Fruit fly (Drosophila melanogaster) whole organism, embryonic: ENCODE data around the gene CG43072.

Experiments
- Atf3 ChIP-seq: fragments of 200-800 bp; sonication (Bioruptor generic); optimal IDR thresholded peaks from 3 replicates; lab custom pipeline; 2016; ENCODE audit warnings: missing biosample characterization, missing genetic modification characterization
- Atf6 ChIP-seq: fragments of 200-800 bp; sonication (Bioruptor generic); IDR thresholded peaks from 2 replicates; pipeline ENCODE4 v1.3.6; 2022; ENCODE audit warnings: missing biosample characterization, missing genetic modification characterization
- BEAF-32 ChIP-seq: fragments of 200-800 bp; sonication (Bioruptor generic); optimal IDR thresholded peaks from 3 replicates; lab custom pipeline; 2017; ENCODE audit warnings: missing biosample characterization, missing genetic modification characterization, mild to moderate bottlenecking, moderate library complexity, missing genetic modification reagents
- CG10267 ChIP-seq: fragments of 200-800 bp; sonication (Bioruptor generic); optimal IDR thresholded peaks from 2 replicates; lab custom pipeline; 2018; ENCODE audit warnings: missing biosample characterization, mild to moderate bottlenecking, missing genetic modification characterization, moderate library complexity
- CG10321 ChIP-seq: fragments of 200-800 bp; sonication (Bioruptor generic); IDR thresholded peaks from 2 replicates; pipeline ENCODE4 v1.3.6; 2022; ENCODE audit warnings: missing biosample characterization, missing genetic modification characterization
- CG10543 ChIP-seq: fragments of 200-800 bp; sonication (Bioruptor generic); optimal IDR thresholded peaks from 3 replicates; lab custom pipeline; 2017; ENCODE audit warnings: missing biosample characterization, mild to moderate bottlenecking, missing genetic modification characterization, moderate library complexity
- CG11560 ChIP-seq: fragments of 200-800 bp; sonication (Bioruptor generic); IDR thresholded peaks from 3 replicates; pipeline ENCODE4 v1.3.6; 2022; ENCODE audit warnings: missing biosample characterization, missing genetic modification characterization
- CG12071 ChIP-seq: fragments of 200-800 bp; sonication (Bioruptor generic); optimal IDR thresholded peaks from 3 replicates; lab custom pipeline; 2018; ENCODE audit warnings: missing biosample characterization, mild to moderate bottlenecking, missing genetic modification characterization
- CG12391 ChIP-seq: fragments of 200-800 bp; sonication (Bioruptor generic); optimal IDR thresholded peaks from 3 replicates; lab custom pipeline; 2018; ENCODE audit warnings: missing biosample characterization, mild to moderate bottlenecking, missing genetic modification characterization, moderate library complexity
- CG14667 ChIP-seq: fragments of 200-800 bp; sonication (Bioruptor generic); IDR thresholded peaks from 2 replicates; pipeline ENCODE4 v1.3.6; 2022; ENCODE audit warnings: missing biosample characterization, missing genetic modification characterization
- CG1529 ChIP-seq: fragments of 200-800 bp; sonication (Bioruptor generic); optimal IDR thresholded peaks from 3 replicates; lab custom pipeline; 2018; ENCODE audit warnings: missing biosample characterization, missing genetic modification characterization
- CG16813 ChIP-seq: fragments of 200-800 bp; sonication (Bioruptor generic); IDR thresholded peaks from 3 replicates; pipeline ENCODE4 v1.3.6; 2022; ENCODE audit warnings: missing biosample characterization, missing genetic modification characterization; ENCODE audit not compliant: partially characterized antibody
- CG17361 ChIP-seq: fragments of 200-800 bp; sonication (Bioruptor generic); IDR thresholded peaks from 3 replicates; pipeline ENCODE4 v1.3.6; 2022; ENCODE audit warnings: missing biosample characterization, missing genetic modification characterization
- CG2116 ChIP-seq: fragments of 200-800 bp; sonication (Bioruptor generic); optimal IDR thresholded peaks from 3 replicates; lab custom pipeline; 2018; ENCODE audit warnings: missing biosample characterization, mild to moderate bottlenecking, missing genetic modification characterization
- CG34224 ChIP-seq: fragments of 200-800 bp; sonication (Bioruptor generic); IDR thresholded peaks from 3 replicates; pipeline ENCODE4 v1.3.6; 2022; ENCODE audit warnings: missing biosample characterization, missing genetic modification characterization; ENCODE audit not compliant: partially characterized antibody
- CG5953 ChIP-seq: fragments of 200-800 bp; sonication (Bioruptor generic); IDR thresholded peaks from 2 replicates; pipeline ENCODE4 v1.3.6; 2022; ENCODE audit warnings: missing biosample characterization, missing genetic modification characterization
- CG9817 ChIP-seq: fragments of 200-800 bp; sonication (Bioruptor generic); optimal IDR thresholded peaks from 2 replicates; lab custom pipeline; 2018; ENCODE audit warnings: missing biosample characterization, mild to moderate bottlenecking, missing genetic modification characterization, moderate library complexity
- CG9876 ChIP-seq: fragments of 200-800 bp; sonication (Bioruptor generic); optimal IDR thresholded peaks from 2 replicates; lab custom pipeline; 2016; ENCODE audit warnings: missing biosample characterization, missing genetic modification characterization
- CTCF ChIP-seq: fragments of 200-800 bp; sonication (Bioruptor generic); optimal IDR thresholded peaks from 2 replicates; lab custom pipeline; 2017; ENCODE audit warnings: missing biosample characterization, mild to moderate bottlenecking, missing genetic modification characterization, moderate library complexity
- Camta ChIP-seq: fragments of 200-800 bp; sonication (Bioruptor generic); optimal IDR thresholded peaks from 2 replicates; lab custom pipeline; 2016; ENCODE audit warnings: missing biosample characterization, missing genetic modification characterization
- CkIIα-i1 ChIP-seq: fragments of 200-800 bp; sonication (Bioruptor generic); IDR thresholded peaks from 2 replicates; pipeline ENCODE4 v1.3.6; 2022; ENCODE audit warnings: missing biosample characterization, missing genetic modification characterization
- Dek ChIP-seq: fragments of 200-800 bp; sonication (Bioruptor generic); optimal IDR thresholded peaks from 3 replicates; lab custom pipeline; 2019; ENCODE audit warnings: missing biosample characterization, mild to moderate bottlenecking, missing genetic modification characterization, moderate library complexity
- E2f1 ChIP-seq: fragments of 200-800 bp; sonication (Bioruptor generic); IDR thresholded peaks from 2 replicates; pipeline ENCODE4 v1.3.6; 2022; ENCODE audit warnings: missing biosample characterization, missing genetic modification characterization
- Lhr ChIP-seq: fragments of 200-800 bp; sonication (Bioruptor generic); optimal IDR thresholded peaks from 3 replicates; lab custom pipeline; 2017; ENCODE audit warnings: mild to moderate bottlenecking, missing biosample characterization, missing genetic modification reagents, missing genetic modification characterization
- NC2β ChIP-seq: fragments of 200-800 bp; sonication (Bioruptor generic); optimal IDR thresholded peaks from 2 replicates; lab custom pipeline; 2016; ENCODE audit warnings: missing biosample characterization, missing genetic modification characterization
- NFAT ChIP-seq: fragments of 200-800 bp; sonication (Bioruptor generic); IDR thresholded peaks from 2 replicates; pipeline ENCODE4 v1.3.6; 2022; ENCODE audit warnings: missing biosample characterization, missing genetic modification characterization
- Nf-YC ChIP-seq: fragments of 200-800 bp; optimal IDR thresholded peaks from 3 replicates; lab custom pipeline; 2019; ENCODE audit warnings: missing biosample characterization, mild to moderate bottlenecking, missing genetic modification characterization, moderate library complexity
- Oli ChIP-seq: fragments of 200-800 bp; sonication (Bioruptor generic); optimal IDR thresholded peaks from 2 replicates; lab custom pipeline; 2018; ENCODE audit warnings: missing biosample characterization, mild to moderate bottlenecking, missing genetic modification characterization, moderate library complexity
- Ptx1 ChIP-seq: fragments of 200-800 bp; sonication (Bioruptor generic); IDR thresholded peaks from 2 replicates; pipeline ENCODE4 v1.3.6; 2022; ENCODE audit warnings: missing biosample characterization, missing genetic modification characterization
- Ravus ChIP-seq: fragments of 200-800 bp; sonication (Bioruptor generic); IDR thresholded peaks from 2 replicates; pipeline ENCODE4 v1.3.6; 2022; ENCODE audit warnings: missing biosample characterization, missing genetic modification characterization
- Scr ChIP-seq: fragments of 200-800 bp; sonication (Bioruptor generic); IDR thresholded peaks from 2 replicates; pipeline ENCODE4 v1.3.6; 2022; ENCODE audit warnings: missing biosample characterization, missing genetic modification characterization; ENCODE audit not compliant: partially characterized antibody
- Sin3A ChIP-seq: fragments of >200 bp; optimal IDR thresholded peaks from 2 replicates; lab custom pipeline; 2018
- ac ChIP-seq: fragments of 200-800 bp; sonication (Bioruptor generic); optimal IDR thresholded peaks from 3 replicates; lab custom pipeline; 2017; ENCODE audit warnings: missing biosample characterization, mild to moderate bottlenecking, missing genetic modification characterization
- ap ChIP-seq: fragments of 200-800 bp; sonication (Bioruptor generic); IDR thresholded peaks from 2 replicates; pipeline ENCODE4 v1.3.6; 2022; ENCODE audit warnings: missing biosample characterization, missing genetic modification characterization
- az2 ChIP-seq: fragments of 200-800 bp; sonication (Bioruptor generic); optimal IDR thresholded peaks from 3 replicates; lab custom pipeline; 2016; ENCODE audit warnings: missing biosample characterization, missing genetic modification characterization
- btn ChIP-seq: fragments of 200-800 bp; sonication (Bioruptor generic); optimal IDR thresholded peaks from 2 replicates; lab custom pipeline; 2016; ENCODE audit warnings: missing biosample characterization, missing genetic modification characterization
- cas ChIP-seq: fragments of 200-800 bp; sonication (Bioruptor generic); IDR thresholded peaks from 2 replicates; pipeline ENCODE4 v1.3.6; 2022; ENCODE audit warnings: missing biosample characterization, missing genetic modification characterization
- chn ChIP-seq: fragments of 200-800 bp; sonication (Bioruptor generic); optimal IDR thresholded peaks from 2 replicates; lab custom pipeline; 2016; ENCODE audit warnings: missing biosample characterization, missing genetic modification characterization
- hth ChIP-seq: fragments of >200 bp; optimal IDR thresholded peaks from 2 replicates; lab custom pipeline; 2017; ENCODE audit warnings: inconsistent platforms
- ind ChIP-seq: fragments of 200-800 bp; sonication (Bioruptor generic); optimal IDR thresholded peaks from 3 replicates; lab custom pipeline; 2016; ENCODE audit warnings: missing biosample characterization, missing genetic modification characterization
- ken ChIP-seq: fragments of 200-800 bp; sonication (Bioruptor generic); IDR thresholded peaks from 3 replicates; pipeline ENCODE4 v1.3.6; 2022; ENCODE audit warnings: missing biosample characterization, missing genetic modification characterization
- kni ChIP-seq: fragments of 200-800 bp; sonication (Bioruptor generic); optimal IDR thresholded peaks from 3 replicates; lab custom pipeline; 2017; ENCODE audit warnings: mild to moderate bottlenecking, missing biosample characterization, missing genetic modification reagents, missing genetic modification characterization
- lilli ChIP-seq: fragments of 200-800 bp; sonication (Bioruptor generic); optimal IDR thresholded peaks from 3 replicates; lab custom pipeline; 2016; ENCODE audit warnings: missing biosample characterization, missing genetic modification characterization
- mam ChIP-seq: fragments of 200-800 bp; sonication (Bioruptor generic); optimal IDR thresholded peaks from 3 replicates; lab custom pipeline; 2016; ENCODE audit warnings: missing biosample characterization, missing genetic modification characterization
- nerfin-2 ChIP-seq: fragments of 200-800 bp; sonication (Bioruptor generic); IDR thresholded peaks from 2 replicates; pipeline ENCODE4 v1.3.6; 2022; ENCODE audit warnings: missing biosample characterization, missing genetic modification characterization; ENCODE audit not compliant: partially characterized antibody
- oc ChIP-seq: fragments of 200-800 bp; sonication (Bioruptor generic); optimal IDR thresholded peaks from 2 replicates; lab custom pipeline; 2018; ENCODE audit warnings: missing biosample characterization, mild to moderate bottlenecking, missing genetic modification characterization, moderate library complexity
- pfk ChIP-seq: fragments of 200-800 bp; sonication (Bioruptor generic); optimal IDR thresholded peaks from 2 replicates; lab custom pipeline; 2018; ENCODE audit warnings: missing biosample characterization, mild to moderate bottlenecking, missing genetic modification characterization, moderate library complexity
- pros ChIP-seq: fragments of 200-800 bp; sonication (Bioruptor generic); optimal IDR thresholded peaks from 3 replicates; lab custom pipeline; 2019; ENCODE audit warnings: missing biosample characterization, mild to moderate bottlenecking, missing genetic modification characterization, moderate library complexity
- run ChIP-seq: fragments of 200-800 bp; sonication (Bioruptor generic); optimal IDR thresholded peaks from 3 replicates; lab custom pipeline; 2018; ENCODE audit warnings: missing biosample characterization, mild to moderate bottlenecking, missing genetic modification characterization
- slou ChIP-seq: fragments of 200-800 bp; sonication (Bioruptor generic); optimal IDR thresholded peaks from 3 replicates; lab custom pipeline; 2016; ENCODE audit warnings: missing biosample characterization, missing genetic modification characterization
- tap ChIP-seq: fragments of 200-800 bp; optimal IDR thresholded peaks from 3 replicates; lab custom pipeline; 2019; ENCODE audit warnings: missing biosample characterization, mild to moderate bottlenecking, missing genetic modification characterization, moderate library complexity
- unc-4 ChIP-seq: fragments of 200-800 bp; sonication (Bioruptor generic); IDR thresholded peaks from 2 replicates; pipeline ENCODE4 v1.3.6; 2022; ENCODE audit warnings: missing biosample characterization, missing genetic modification characterization; ENCODE audit not compliant: partially characterized antibody

CG43072 gene

dm6 chr3L:21053763-21054162 is 11.9 kb upstream of the CG43072 start (continued):
- TF ChIP-seq mam (GFP tag; lab: Kevin White, UChicago) (peak; percentile 49), oc (tag; lab: Kevin White, UChicago) (peak; percentile 83), CG5953 (peak; percentile 67), CG1529 (GFP tag; lab: Kevin White, UChicago) (peak; percentile 63), Atf3 (GFP tag; lab: Kevin White, UChicago) (peak; percentile 63), CG9817 (tag; lab: Kevin White, UChicago) (peak; percentile 44), CkIIα-i1 (GFP tag; lab: Robert Waterston, UW) (no peak), ken (GFP tag; lab: Robert Waterston, UW) (no peak; the same call in 2 of the 3 replicates), CTCF (GFP tag; lab: Kevin White, UChicago) (peak; percentile 54), slou (peak; percentile 28), nerfin-2 (no peak), chn (GFP tag; lab: Kevin White, UChicago) (peak; percentile 55), run (tag; lab: Kevin White, UChicago) (peak; percentile 58), lilli (peak; percentile 70), btn (peak; percentile 17), CG34224 (no peak), Lhr (GFP tag; lab: Kevin White, UChicago) (peak; percentile 17), cas (GFP tag; lab: Robert Waterston, UW) (no peak), Camta (GFP tag; lab: Kevin White, UChicago) (peak; percentile 65), Oli (tag; lab: Kevin White, UChicago) (peak; percentile 80), Dek (tag; lab: Kevin White, UChicago) (peak; percentile 77), az2 (GFP tag; lab: Kevin White, UChicago) (peak; percentile 74), CG10321 (peak; percentile 39; the same call in 1 of the 2 replicates), CG14667 (GFP tag; lab: Robert Waterston, UW) (no peak), ind (GFP tag; lab: Kevin White, UChicago) (peak; percentile 72), pfk (GFP tag; lab: Kevin White, UChicago) (no peak), Ravus (GFP tag; lab: Robert Waterston, UW) (no peak; the same call in 1 of the 2 replicates), CG12071 (GFP tag; lab: Kevin White, UChicago) (peak; percentile 67), NC2β (GFP tag; lab: Kevin White, UChicago) (peak; percentile 57), CG2116 (GFP tag; lab: Kevin White, UChicago) (peak; percentile 26), CG10543 (peak; percentile 66), CG12391 (tag; lab: Kevin White, UChicago) (peak; percentile 83), unc-4 (GFP tag; lab: Robert Waterston, UW) (no peak), Ptx1 (GFP tag; lab: Robert Waterston, UW) (peak; percentile 83), Scr (GFP tag; lab: Robert Waterston, UW) (no peak), CG17361 (GFP tag; lab: Robert Waterston, UW) (peak; percentile 72; the same call in 2 of the 3 replicates), kni (GFP tag; lab: Kevin White, UChicago) (no peak), E2f1 (GFP tag; lab: Robert Waterston, UW) (peak; percentile 69), tap (tag; lab: Kevin White, UChicago) (peak; percentile 70), Atf6 (GFP tag; lab: Robert Waterston, UW) (peak; percentile 82), NFAT (GFP tag; lab: Robert Waterston, UW) (peak; percentile 36; the same call in 1 of the 2 replicates), Nf-YC (tag; lab: Kevin White, UChicago) (peak; percentile 11), BEAF-32 (GFP tag; lab: Kevin White, UChicago) (no peak), pros (GFP tag; lab: Kevin White, UChicago) (peak; percentile 20), CG11560 (tag; lab: Robert Waterston, UW) (no peak), CG16813 (no peak), ap (GFP tag; lab: Robert Waterston, UW) (peak; percentile 69; the same call in 1 of the 2 replicates), hth (lab: Kevin White, UChicago) (no peak), CG9876 (GFP tag; lab: Kevin White, UChicago) (no peak), Sin3A (lab: Kevin White, UChicago) (no peak), ac (GFP tag; lab: Kevin White, UChicago) (no peak), CG10267 (tag; lab: Kevin White, UChicago) (peak; percentile 64)
